Fruit fly (Drosophila melanogaster) Kc167 (cell line): ENCODE results near the gene mRpL45.

Experiments
- Myc ChIP-seq: fragments of >200 bp; optimal IDR thresholded peaks from 2 replicates; lab custom pipeline; 2017; ENCODE audit warnings: missing external identifiers
- Sin3A ChIP-seq: fragments of >200 bp; optimal IDR thresholded peaks from 2 replicates; lab custom pipeline; 2018; ENCODE audit warnings: missing external identifiers
- psq ChIP-seq: fragments of >200 bp; optimal IDR thresholded peaks from 2 replicates; lab custom pipeline; 2017; ENCODE audit warnings: missing external identifiers

- TF ChIP-seq psq (no peak), Sin3A (no peak), Myc (lab: Kevin White, UChicago) (no peak)
Observed at dm6 chr3R:22584582-22584981, 33.7 kb upstream of the mRpL45 start, which contains the start of the genes CG33107 and CG6937.
